Fruit fly (Drosophila melanogaster) Kc167 (cell line): Measurements from ENCODE around the gene CG42399.

Source experiments
- Myc ChIP-seq: fragments of >200 bp; optimal IDR thresholded peaks from 2 replicates; lab custom pipeline; 2017; ENCODE audit warnings: missing external identifiers
- Sin3A ChIP-seq: fragments of >200 bp; optimal IDR thresholded peaks from 2 replicates; lab custom pipeline; 2018; ENCODE audit warnings: missing external identifiers
- h ChIP-seq: fragments of >200 bp; optimal IDR thresholded peaks from 3 replicates; lab custom pipeline; 2018; ENCODE audit warnings: missing external identifiers
- insv ChIP-seq: fragments of >200 bp; optimal IDR thresholded peaks from 3 replicates; lab custom pipeline; 2018; ENCODE audit warnings: missing external identifiers
- psq ChIP-seq: fragments of >200 bp; optimal IDR thresholded peaks from 2 replicates; lab custom pipeline; 2017; ENCODE audit warnings: missing external identifiers
- ttk ChIP-seq: sonication (Bioruptor generic); optimal IDR thresholded peaks from 2 replicates; lab custom pipeline; 2017; ENCODE audit warnings: missing external identifiers

Gene CG42399

dm6 chr2L:107476-108436 lies 45.3 kb downstream of the CG42399 start:
- TF ChIP-seq insv (lab: Kevin White, UChicago) (no peak), Sin3A (lab: Kevin White, UChicago) (no peak), h (lab: Kevin White, UChicago) (no peak), Myc (no peak), psq (lab: Kevin White, UChicago) (no peak), ttk (no peak)

dm6 chr2L:107032-107431 lies 46.1 kb downstream of the CG42399 start:
- TF ChIP-seq Sin3A (lab: Kevin White, UChicago) = no peak
- no peak for TF ChIP-seq psq (lab: Kevin White, UChicago)
- TF ChIP-seq insv (lab: Kevin White, UChicago) = no peak
- TF ChIP-seq ttk = no peak

DNA sequence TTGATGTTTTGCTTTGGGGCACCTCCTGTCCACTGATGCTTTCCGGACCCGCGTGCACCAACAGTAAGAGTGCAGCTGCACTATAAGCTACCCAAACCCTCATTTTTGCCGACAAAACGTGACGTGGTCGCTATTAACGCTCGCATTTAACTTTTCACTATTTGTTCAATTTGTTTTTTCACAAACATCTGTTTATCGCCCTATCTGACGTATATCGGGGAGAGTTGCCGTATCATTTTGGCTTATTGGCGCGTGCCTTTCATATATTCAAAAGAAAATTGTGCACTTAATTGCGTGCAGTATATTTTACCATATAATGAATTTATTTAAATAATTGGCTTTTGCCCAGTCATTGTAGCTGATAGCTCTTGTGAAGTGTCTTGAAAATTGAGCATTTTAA lies 46.6 kb downstream of the CG42399 start, which contains the start of the genes Nhe1 and Sam-S:
Nhe1 (minus strand) TSS at position 193 of the 400 bp plus-strand sequence.
Sam-S (plus strand) TSS at position 364 of the 400 bp plus-strand sequence.
- TF ChIP-seq psq (lab: Kevin White, UChicago) (no peak), h (lab: Kevin White, UChicago) (no peak), insv (lab: Kevin White, UChicago) (no peak), Sin3A (lab: Kevin White, UChicago) (no peak)

- no peak for TF ChIP-seq ttk
- TF ChIP-seq insv (lab: Kevin White, UChicago) = no peak
- no peak for TF ChIP-seq Myc
- no peak for TF ChIP-seq h (lab: Kevin White, UChicago)
- no peak for TF ChIP-seq psq (lab: Kevin White, UChicago)
- TF ChIP-seq Sin3A (lab: Kevin White, UChicago) = no peak
These were observed 50.8 kb downstream of the CG42399 start, which contains the start of gene Creld for dm6 chr2L:102161-102761. Gene Creld (plus strand): TSS chr2L:102380.

dm6 chr2L:94639-95059 lies 58.5 kb downstream of the CG42399 start, which contains the start of gene Zir:
Gene Zir (plus strand): TSS chr2L:94739.
- no peak for TF ChIP-seq Myc
- no peak for TF ChIP-seq Sin3A (lab: Kevin White, UChicago)
- TF ChIP-seq h (lab: Kevin White, UChicago) = no peak
- TF ChIP-seq ttk = no peak
- no peak for TF ChIP-seq psq (lab: Kevin White, UChicago)
- TF ChIP-seq insv (lab: Kevin White, UChicago) = no peak
